Worm (Caenorhabditis elegans) whole organism, early embryonic: ENCODE results near the gene asp-14.

Source experiments
- F13C5.2 ChIP-seq: sonication (generic microtip); optimal IDR thresholded peaks from 2 replicates; lab custom pipeline; 2017; ENCODE audit warnings: mild to moderate bottlenecking, missing genetic modification characterization, inconsistent platforms, missing compliant biosample characterization
- aly-1 ChIP-seq: sonication (generic microtip); optimal IDR thresholded peaks from 2 replicates; lab custom pipeline; 2016; ENCODE audit warnings: missing genetic modification characterization, missing compliant biosample characterization
- ama-1 ChIP-seq: fragments of 150-350 bp; optimal IDR thresholded peaks from 2 replicates; lab custom pipeline; 2014
- ceh-13 ChIP-seq: fragments of 200-800 bp; sonication (Bioruptor generic); optimal IDR thresholded peaks from 2 replicates; lab custom pipeline; 2018; ENCODE audit warnings: mild to moderate bottlenecking, missing genetic modification characterization, missing compliant biosample characterization
- ceh-36 ChIP-seq: sonication (generic microtip); optimal IDR thresholded peaks from 2 replicates; lab custom pipeline; 2016; ENCODE audit warnings: missing genetic modification characterization, inconsistent platforms, missing compliant biosample characterization
- ets-7 ChIP-seq: sonication (generic microtip); optimal IDR thresholded peaks from 2 replicates; lab custom pipeline; 2016; ENCODE audit warnings: missing genotype, missing genetic modification characterization, missing compliant biosample characterization
- flt-1 ChIP-seq: fragments of 200-800 bp; sonication (Bioruptor generic); IDR thresholded peaks from 2 replicates; pipeline ENCODE4 v1.3.6; 2022; ENCODE audit warnings: missing genetic modification characterization, missing compliant biosample characterization
- hmbx-1 ChIP-seq: sonication (generic microtip); optimal IDR thresholded peaks from 2 replicates; lab custom pipeline; 2016; ENCODE audit warnings: mild to moderate bottlenecking, missing genetic modification characterization, missing compliant biosample characterization
- pes-1 ChIP-seq: fragments of 200-800 bp; sonication (Bioruptor generic); IDR thresholded peaks from 2 replicates; pipeline ENCODE4 v1.3.6; 2022; ENCODE audit warnings: missing genetic modification reagents, missing genetic modification characterization, missing compliant biosample characterization
- sea-1 ChIP-seq: fragments of 200-800 bp; sonication (Bioruptor generic); conservative IDR thresholded peaks from 2 replicates; pipeline ENCODE4 v1.3.6; 2022; ENCODE audit warnings: missing genetic modification characterization, missing compliant biosample characterization
- tbx-11 ChIP-seq: fragments of 200-800 bp; sonication (Bioruptor generic); IDR thresholded peaks from 2 replicates; pipeline ENCODE4 v1.3.6; 2022; ENCODE audit warnings: missing genetic modification characterization, missing compliant biosample characterization

DNA sequence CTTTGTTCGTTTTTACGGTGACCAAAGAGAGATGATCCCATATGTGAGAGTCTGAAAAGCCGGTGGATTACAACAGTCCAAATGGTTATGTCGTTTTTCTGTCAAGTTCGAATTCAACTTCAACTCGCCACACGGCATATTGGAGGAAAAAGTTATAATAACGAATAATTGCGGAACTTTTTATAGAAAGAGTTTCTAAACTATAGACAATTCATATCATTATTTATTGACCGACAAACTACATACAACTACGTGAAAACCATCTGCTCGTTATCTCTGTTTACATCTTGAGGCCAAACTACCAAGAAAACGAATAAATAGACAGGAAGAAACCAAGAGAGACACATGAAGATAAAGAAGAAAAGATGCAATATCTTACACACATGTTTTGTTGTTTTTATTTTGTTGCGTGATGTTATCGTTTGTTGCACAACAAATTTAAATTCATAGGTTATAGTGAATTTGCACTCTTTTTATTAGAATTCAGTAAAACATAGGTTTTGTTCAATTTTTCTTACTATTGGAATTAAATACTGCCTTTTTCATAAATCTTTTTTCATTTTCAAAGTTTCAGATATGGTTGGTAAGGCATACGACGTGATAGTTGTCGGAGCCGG, 27.3 kb upstream of the asp-14 start, which contains the start of the genes C15B12.4 and C15B12.8:
- no peak for TF ChIP-seq ama-1 (lab: Kevin White, UChicago)
- no peak for TF ChIP-seq hmbx-1 (tag; lab: Kevin White, UChicago)
- no peak for TF ChIP-seq F13C5.2
- no peak for TF ChIP-seq pes-1 (GFP tag; lab: Robert Waterston, UW)
- TF ChIP-seq ceh-13, result no peak
- TF ChIP-seq flt-1 (GFP tag; lab: Robert Waterston, UW), result no peak
- TF ChIP-seq aly-1, result no peak
- no peak for TF ChIP-seq tbx-11
- TF ChIP-seq sea-1, result no peak
- no peak for TF ChIP-seq ceh-36
- TF ChIP-seq ets-7 (tag; lab: Kevin White, UChicago), result no peak
